Fruit fly (Drosophila melanogaster): ENCODE results near the gene CG17560.

dm6 chr3R:16599647-16600046, 18.1 kb upstream of the CG17560 start:
- no peak for TF ChIP-seq kay (GFP tag; ENCODE audit: borderline replicate concordance)
- TF ChIP-seq cnc (optimal IDR thresholded peaks at IDR 0.05): no peak
- TF ChIP-seq Hr96 (GFP tag; optimal IDR thresholded peaks at IDR 0.05): no peak
- no peak for TF ChIP-seq ovo (GFP tag; optimal IDR thresholded peaks at IDR 0.05)
